Fruit fly (Drosophila melanogaster) whole organism, embryonic: ENCODE measurements around the gene CCDC53.

Experiments
- Ada2b ChIP-seq: fragments of 200-800 bp; sonication (Bioruptor generic); IDR thresholded peaks from 2 replicates; pipeline ENCODE4 v1.3.6; 2022; ENCODE audit warnings: missing biosample characterization, missing genetic modification characterization
- Bgb ChIP-seq: fragments of 200-800 bp; sonication (Bioruptor generic); IDR thresholded peaks from 2 replicates; pipeline ENCODE4 v1.3.6; 2022; ENCODE audit warnings: missing biosample characterization, missing genetic modification characterization; ENCODE audit not compliant: partially characterized antibody
- CG10565 ChIP-seq: fragments of 200-800 bp; sonication (Bioruptor generic); optimal IDR thresholded peaks from 3 replicates; lab custom pipeline; 2016; ENCODE audit warnings: missing biosample characterization, mild to moderate bottlenecking, missing genetic modification characterization
- CG11093 ChIP-seq: fragments of 200-800 bp; sonication (Bioruptor generic); IDR thresholded peaks from 3 replicates; pipeline ENCODE4 v1.3.6; 2022; ENCODE audit warnings: missing biosample characterization, missing genetic modification characterization
- CG11247 ChIP-seq: fragments of 200-800 bp; sonication (Bioruptor generic); IDR thresholded peaks from 2 replicates; pipeline ENCODE4 v1.3.6; 2022; ENCODE audit warnings: missing biosample characterization, missing genetic modification characterization
- CG16813 ChIP-seq: fragments of 200-800 bp; sonication (Bioruptor generic); IDR thresholded peaks from 3 replicates; pipeline ENCODE4 v1.3.6; 2022; ENCODE audit warnings: missing biosample characterization, missing genetic modification characterization; ENCODE audit not compliant: partially characterized antibody
- CG2202 ChIP-seq: fragments of 200-800 bp; sonication (Bioruptor generic); optimal IDR thresholded peaks from 2 replicates; lab custom pipeline; 2018; ENCODE audit warnings: missing biosample characterization, mild to moderate bottlenecking, missing genetic modification characterization
- CG30403 ChIP-seq: fragments of 200-800 bp; sonication (Bioruptor generic); optimal IDR thresholded peaks from 3 replicates; lab custom pipeline; 2016; ENCODE audit warnings: missing biosample characterization, missing genetic modification characterization
- CG34224 ChIP-seq: fragments of 200-800 bp; sonication (Bioruptor generic); IDR thresholded peaks from 3 replicates; pipeline ENCODE4 v1.3.6; 2022; ENCODE audit warnings: missing biosample characterization, missing genetic modification characterization; ENCODE audit not compliant: partially characterized antibody
- CG34376 ChIP-seq: fragments of 200-800 bp; sonication (Bioruptor generic); optimal IDR thresholded peaks from 2 replicates; lab custom pipeline; 2018; ENCODE audit warnings: missing biosample characterization, mild to moderate bottlenecking, missing genetic modification characterization
- CG4360 ChIP-seq: fragments of 200-800 bp; sonication (Bioruptor generic); IDR thresholded peaks from 2 replicates; pipeline ENCODE4 v1.3.6; 2022; ENCODE audit warnings: missing biosample characterization, missing genetic modification characterization
- CG4424 ChIP-seq: fragments of 200-800 bp; sonication (Bioruptor generic); optimal IDR thresholded peaks from 3 replicates; lab custom pipeline; 2016; ENCODE audit warnings: missing biosample characterization, missing genetic modification characterization
- CG4854 ChIP-seq: fragments of 200-800 bp; sonication (Bioruptor generic); optimal IDR thresholded peaks from 2 replicates; lab custom pipeline; 2016; ENCODE audit warnings: missing biosample characterization, missing genetic modification characterization, inconsistent platforms
- CG6254 ChIP-seq: fragments of 200-800 bp; sonication (Bioruptor generic); optimal IDR thresholded peaks from 3 replicates; lab custom pipeline; 2017; ENCODE audit warnings: mild to moderate bottlenecking, missing biosample characterization, missing genetic modification reagents, missing genetic modification characterization
- CrebB ChIP-seq: fragments of 200-800 bp; sonication (Bioruptor generic); optimal IDR thresholded peaks from 3 replicates; lab custom pipeline; 2018; ENCODE audit warnings: missing biosample characterization, mild to moderate bottlenecking, missing genetic modification characterization
- Gsc ChIP-seq: fragments of 200-800 bp; sonication (Bioruptor generic); IDR thresholded peaks from 2 replicates; pipeline ENCODE4 v1.3.6; 2022; ENCODE audit warnings: missing biosample characterization, missing genetic modification characterization
- HLH4C ChIP-seq: fragments of 200-800 bp; sonication (Bioruptor generic); IDR thresholded peaks from 3 replicates; pipeline ENCODE4 v1.3.6; 2022; ENCODE audit warnings: missing biosample characterization, missing genetic modification characterization; ENCODE audit not compliant: partially characterized antibody
- HLH54F ChIP-seq: fragments of 200-800 bp; sonication (Bioruptor generic); optimal IDR thresholded peaks from 3 replicates; lab custom pipeline; 2016; ENCODE audit warnings: missing biosample characterization, missing genetic modification characterization
- HmgZ ChIP-seq: fragments of 200-800 bp; sonication (Bioruptor generic); optimal IDR thresholded peaks from 2 replicates; lab custom pipeline; 2018; ENCODE audit warnings: missing biosample characterization, mild to moderate bottlenecking, missing genetic modification characterization
- Meics ChIP-seq: fragments of 200-800 bp; sonication (Bioruptor generic); optimal IDR thresholded peaks from 2 replicates; lab custom pipeline; 2017; ENCODE audit warnings: missing biosample characterization, mild to moderate bottlenecking, missing genetic modification characterization
- Opbp ChIP-seq: fragments of 200-800 bp; sonication (Bioruptor generic); IDR thresholded peaks from 3 replicates; pipeline ENCODE4 v1.3.6; 2022; ENCODE audit warnings: missing biosample characterization, missing genetic modification characterization; ENCODE audit not compliant: partially characterized antibody
- Pdp1 ChIP-seq, 2 experiments: fragments of 200-800 bp; sonication (Bioruptor generic); optimal IDR thresholded peaks; 3 replicates each; lab custom pipeline; 2016; ENCODE audit warnings: missing biosample characterization in 2 of 2, missing genetic modification characterization in 2 of 2, mild to moderate bottlenecking in 1 of 2, moderate library complexity in 1 of 2
- Scr ChIP-seq: fragments of 200-800 bp; sonication (Bioruptor generic); IDR thresholded peaks from 2 replicates; pipeline ENCODE4 v1.3.6; 2022; ENCODE audit warnings: missing biosample characterization, missing genetic modification characterization; ENCODE audit not compliant: partially characterized antibody
- Side ChIP-seq: fragments of 200-800 bp; sonication (Bioruptor generic); optimal IDR thresholded peaks from 2 replicates; lab custom pipeline; 2016; ENCODE audit warnings: missing biosample characterization, missing genetic modification characterization
- Sox102F ChIP-seq: fragments of 200-800 bp; sonication (Bioruptor generic); optimal IDR thresholded peaks from 2 replicates; lab custom pipeline; 2018; ENCODE audit warnings: missing biosample characterization, mild to moderate bottlenecking, missing genetic modification characterization, moderate library complexity
- Usf ChIP-seq: fragments of 200-800 bp; sonication (Bioruptor generic); optimal IDR thresholded peaks from 2 replicates; lab custom pipeline; 2017; ENCODE audit warnings: missing genotype, missing biosample characterization, missing genetic modification characterization
- Xbp1 ChIP-seq: fragments of 200-800 bp; sonication (Bioruptor generic); optimal IDR thresholded peaks from 3 replicates; lab custom pipeline; 2016; ENCODE audit warnings: missing biosample characterization, mild to moderate bottlenecking, missing genetic modification characterization
- ap ChIP-seq: fragments of 200-800 bp; sonication (Bioruptor generic); IDR thresholded peaks from 2 replicates; pipeline ENCODE4 v1.3.6; 2022; ENCODE audit warnings: missing biosample characterization, missing genetic modification characterization
- bigmax ChIP-seq: fragments of 200-800 bp; sonication (Bioruptor generic); optimal IDR thresholded peaks from 2 replicates; lab custom pipeline; 2018; ENCODE audit warnings: missing biosample characterization, mild to moderate bottlenecking, missing genetic modification characterization
- chn ChIP-seq: fragments of 200-800 bp; sonication (Bioruptor generic); optimal IDR thresholded peaks from 2 replicates; lab custom pipeline; 2016; ENCODE audit warnings: missing biosample characterization, missing genetic modification characterization
- crc ChIP-seq: fragments of 200-800 bp; sonication (Bioruptor generic); optimal IDR thresholded peaks from 2 replicates; lab custom pipeline; 2016; ENCODE audit warnings: missing biosample characterization, missing genetic modification characterization
- ftz-f1 ChIP-seq: fragments of 200-800 bp; sonication (Bioruptor generic); optimal IDR thresholded peaks from 2 replicates; lab custom pipeline; 2016; ENCODE audit warnings: missing biosample characterization, missing genetic modification characterization
- gsb-n ChIP-seq: fragments of 200-800 bp; sonication (Bioruptor generic); optimal IDR thresholded peaks from 3 replicates; lab custom pipeline; 2018; ENCODE audit warnings: missing biosample characterization, mild to moderate bottlenecking, missing genetic modification characterization
- ind ChIP-seq: fragments of 200-800 bp; sonication (Bioruptor generic); optimal IDR thresholded peaks from 3 replicates; lab custom pipeline; 2016; ENCODE audit warnings: missing biosample characterization, missing genetic modification characterization
- klu ChIP-seq: fragments of 200-800 bp; sonication (Bioruptor generic); IDR thresholded peaks from 2 replicates; pipeline ENCODE4 v1.3.6; 2022; ENCODE audit warnings: missing biosample characterization, missing genetic modification characterization
- nerfin-1 ChIP-seq: fragments of 200-800 bp; sonication (Bioruptor generic); optimal IDR thresholded peaks from 3 replicates; lab custom pipeline; 2019; ENCODE audit warnings: missing biosample characterization, mild to moderate bottlenecking, missing genetic modification characterization, moderate library complexity
- nerfin-2 ChIP-seq: fragments of 200-800 bp; sonication (Bioruptor generic); IDR thresholded peaks from 2 replicates; pipeline ENCODE4 v1.3.6; 2022; ENCODE audit warnings: missing biosample characterization, missing genetic modification characterization; ENCODE audit not compliant: partially characterized antibody
- nom ChIP-seq: fragments of 200-800 bp; sonication (Bioruptor generic); optimal IDR thresholded peaks from 2 replicates; lab custom pipeline; 2017; ENCODE audit warnings: missing biosample characterization, missing genetic modification characterization, mild to moderate bottlenecking, moderate library complexity, missing genetic modification reagents
- org-1 ChIP-seq: fragments of 200-800 bp; sonication (Bioruptor generic); optimal IDR thresholded peaks from 2 replicates; lab custom pipeline; 2017; ENCODE audit warnings: missing biosample characterization, missing genetic modification characterization
- psq ChIP-seq: fragments of 200-800 bp; sonication (Bioruptor generic); optimal IDR thresholded peaks from 2 replicates; lab custom pipeline; 2017; ENCODE audit warnings: missing biosample characterization, missing genetic modification characterization
- pzg ChIP-seq: fragments of 200-800 bp; sonication (Bioruptor generic); optimal IDR thresholded peaks from 3 replicates; lab custom pipeline; 2018; ENCODE audit warnings: missing biosample characterization, mild to moderate bottlenecking, missing genetic modification characterization, moderate library complexity
- row ChIP-seq: fragments of 200-800 bp; sonication (Bioruptor generic); IDR thresholded peaks from 3 replicates; pipeline ENCODE4 v1.3.6; 2022; ENCODE audit warnings: missing biosample characterization, missing genetic modification characterization
- sd ChIP-seq: fragments of 200-800 bp; sonication (Bioruptor generic); optimal IDR thresholded peaks from 3 replicates; lab custom pipeline; 2018; ENCODE audit warnings: missing biosample characterization, mild to moderate bottlenecking, missing genetic modification characterization, moderate library complexity
- sens ChIP-seq: fragments of 200-800 bp; sonication (Bioruptor generic); peaks from one replicate; lab custom pipeline; 2016; ENCODE audit warnings: missing biosample characterization, missing genetic modification characterization

The CCDC53 gene

dm6 chr2L:8029160-8029852 is 11.6 kb upstream of the CCDC53 start, which contains the start of gene baf (continued):
- no peak for TF ChIP-seq CG4424 (GFP tag; lab: Kevin White, UChicago)
- no peak for TF ChIP-seq CG2202
- TF ChIP-seq nom (GFP tag; lab: Kevin White, UChicago) = peak; percentile 59
- TF ChIP-seq Xbp1 (GFP tag; lab: Kevin White, UChicago) = peak; percentile 89
- peak; percentile 25 for TF ChIP-seq sens (GFP tag; lab: Kevin White, UChicago)
- TF ChIP-seq CG34224 = peak; percentile 22; the same call in 2 of the 3 replicates
- peak; percentile 7 for TF ChIP-seq gsb-n (tag; lab: Kevin White, UChicago)
- TF ChIP-seq HLH4C (GFP tag; lab: Robert Waterston, UW) = no peak
- 0 out of 3 replicates have a peak, but pooled peaks have one; percentile 14 for TF ChIP-seq row (GFP tag; lab: Robert Waterston, UW)
- TF ChIP-seq ap (GFP tag; lab: Robert Waterston, UW) = no peak
- no peak for TF ChIP-seq Gsc (GFP tag; lab: Robert Waterston, UW)
- TF ChIP-seq Ada2b (GFP tag; lab: Robert Waterston, UW) = no peak
- no peak for TF ChIP-seq Side
- TF ChIP-seq HLH54F (GFP tag; lab: Kevin White, UChicago) = no peak
- 0 out of 2 replicates have a peak, but pooled peaks have one; percentile 11 for TF ChIP-seq Scr (GFP tag; lab: Robert Waterston, UW)
- TF ChIP-seq ind = no peak
- TF ChIP-seq CG11093 (GFP tag; lab: Robert Waterston, UW) = no peak
- TF ChIP-seq bigmax (GFP tag; lab: Kevin White, UChicago) = no peak
- peak in 1 of 2 experiments; percentile 78 for TF ChIP-seq Pdp1 (GFP tag; optimal IDR thresholded peaks at IDR 0.05; lab: Kevin White, UChicago)
- no peak for TF ChIP-seq Meics (GFP tag; lab: Kevin White, UChicago)
- TF ChIP-seq nerfin-1 (tag; lab: Kevin White, UChicago) = peak; percentile 92
- TF ChIP-seq chn (GFP tag; lab: Kevin White, UChicago) = no peak
- no peak for TF ChIP-seq CG10565
- peak; percentile 37; the same call in 1 of the 2 replicates for TF ChIP-seq nerfin-2 (GFP tag; lab: Robert Waterston, UW)
- TF ChIP-seq Bgb (GFP tag; lab: Robert Waterston, UW) = peak; percentile 63
- peak; percentile 52; the same call in 2 of the 3 replicates for TF ChIP-seq CG16813 (GFP tag; lab: Robert Waterston, UW)
- no peak for TF ChIP-seq klu (GFP tag; lab: Robert Waterston, UW)
- TF ChIP-seq psq (GFP tag; lab: Kevin White, UChicago) = no peak
- no peak for TF ChIP-seq CG30403 (GFP tag; lab: Kevin White, UChicago)
- no peak for TF ChIP-seq org-1 (GFP tag; lab: Kevin White, UChicago)
- TF ChIP-seq crc (GFP tag; lab: Kevin White, UChicago) = no peak
- peak; percentile 61 for TF ChIP-seq pzg (GFP tag; lab: Kevin White, UChicago)
- TF ChIP-seq Sox102F (GFP tag; lab: Kevin White, UChicago) = no peak
- TF ChIP-seq sd (tag; lab: Kevin White, UChicago) = peak; percentile 81
- no peak for TF ChIP-seq CG6254 (GFP tag; lab: Kevin White, UChicago)
- TF ChIP-seq CG11247 (GFP tag; lab: Robert Waterston, UW) = no peak
- peak; percentile 26 for TF ChIP-seq CG34376 (GFP tag; lab: Kevin White, UChicago)
- TF ChIP-seq Usf (GFP tag; lab: Kevin White, UChicago) = no peak
- peak; percentile 37 for TF ChIP-seq ftz-f1 (GFP tag; lab: Kevin White, UChicago)
- no peak for TF ChIP-seq CG4360
- TF ChIP-seq HmgZ (tag; lab: Kevin White, UChicago) = peak; percentile 10
- TF ChIP-seq CrebB (tag; lab: Kevin White, UChicago) = no peak
- TF ChIP-seq Opbp (GFP tag; lab: Robert Waterston, UW) = no peak
- no peak for TF ChIP-seq CG4854 (GFP tag; lab: Kevin White, UChicago)
- TF ChIP-seq, all 482 proteins: peak for 61
